Fruit fly (Drosophila melanogaster): ENCODE data around the gene Ent2.
A peak's percentile ranks its signal among the peaks of the same experiment; 100 is the strongest.

The Ent2 gene

DNA sequence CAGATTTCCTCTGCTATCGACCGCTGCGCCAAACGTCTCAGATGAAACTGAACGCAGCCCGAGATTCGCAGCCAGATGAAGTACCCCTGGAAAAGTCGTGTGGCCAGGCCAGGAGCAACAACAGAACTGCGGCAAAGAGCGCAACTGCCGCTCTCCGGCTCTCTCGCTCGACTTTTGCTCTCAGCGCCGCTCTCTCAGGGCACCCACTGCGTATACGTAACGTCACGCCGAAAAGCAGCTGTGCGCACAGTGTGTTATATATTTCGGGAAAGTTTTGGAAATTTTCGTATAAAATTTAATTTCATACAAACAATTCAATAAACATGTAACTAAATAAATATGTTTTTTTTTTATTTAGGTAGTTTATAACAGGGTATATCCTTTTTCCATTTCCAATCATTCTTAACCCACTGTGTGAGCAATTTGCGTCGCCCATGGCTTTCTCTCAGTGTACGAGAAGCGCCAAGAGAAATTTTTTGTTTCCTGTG, 38.9 kb downstream of the Ent2 start, which contains the start of gene Dpp10 (continued):
- TF ChIP-seq CG31224 (GFP tag; IDR thresholded peaks at IDR 0.05) (peak; percentile 91), Oaz (GFP tag; IDR thresholded peaks at IDR 0.05) (peak; percentile 96), Nf-YB (GFP tag; optimal IDR thresholded peaks at IDR 0.05) (peak; percentile 41), CG11093 (GFP tag; IDR thresholded peaks at IDR 0.05) (peak; percentile 91), CG9215 (GFP tag; IDR thresholded peaks at IDR 0.05) (peak; percentile 97), NK7.1 (GFP tag; optimal IDR thresholded peaks at IDR 0.05) (peak; percentile 75), Camta (GFP tag; optimal IDR thresholded peaks at IDR 0.05) (peak; percentile 50), sug (tag; optimal IDR thresholded peaks at IDR 0.05) (peak; percentile 91), bsh (GFP tag; optimal IDR thresholded peaks at IDR 0.05) (no peak), Scr (GFP tag; IDR thresholded peaks at IDR 0.05; ENCODE audit: partially characterized antibody) (no peak; the same call in 1 of the 2 replicates), gsb-n (tag; optimal IDR thresholded peaks at IDR 0.05) (peak; percentile 34), vfl (GFP tag; optimal IDR thresholded peaks at IDR 0.05) (peak; percentile 93), CG12769 (tag; optimal IDR thresholded peaks at IDR 0.05) (peak; percentile 94), Deaf1 (tag; optimal IDR thresholded peaks at IDR 0.05) (peak; percentile 74), wdn (GFP tag; IDR thresholded peaks at IDR 0.05) (peak; percentile 96), gcm (GFP tag; optimal IDR thresholded peaks at IDR 0.05) (peak; percentile 68), CG3995 (GFP tag; optimal IDR thresholded peaks at IDR 0.05) (peak; percentile 44), Hmr (GFP tag; optimal IDR thresholded peaks at IDR 0.05) (peak; percentile 97), ewg (GFP tag; optimal IDR thresholded peaks at IDR 0.05) (peak; percentile 74), D19B (GFP tag; optimal IDR thresholded peaks at IDR 0.05) (peak; percentile 76), CG32772 (GFP tag; IDR thresholded peaks at IDR 0.05) (peak; percentile 93), Atf6 (GFP tag; IDR thresholded peaks at IDR 0.05) (peak; percentile 98), CG7271 (tag; optimal IDR thresholded peaks at IDR 0.05) (no peak), salm (tag; optimal IDR thresholded peaks at IDR 0.05) (peak; percentile 60), Blimp-1 (GFP tag; optimal IDR thresholded peaks at IDR 0.05) (peak; percentile 73), CG9817 (tag; optimal IDR thresholded peaks at IDR 0.05) (peak; percentile 91), CG14014 (GFP tag; IDR thresholded peaks at IDR 0.05) (peak; percentile 98), ase (GFP tag; IDR thresholded peaks at IDR 0.05) (peak; percentile 88), CG7372 (GFP tag; IDR thresholded peaks at IDR 0.05) (peak; percentile 98), pho (GFP tag; optimal IDR thresholded peaks at IDR 0.05) (peak; percentile 95), Elba2 (GFP tag; optimal IDR thresholded peaks at IDR 0.05) (no peak), Dbx (GFP tag; IDR thresholded peaks at IDR 0.05) (peak; percentile 98), CG43689 (GFP tag; IDR thresholded peaks at IDR 0.05) (peak; percentile 88), tup (GFP tag; optimal IDR thresholded peaks at IDR 0.05) (peak; percentile 84), CG1024 (GFP tag; IDR thresholded peaks at IDR 0.05) (peak; percentile 79), CG5953 (GFP tag; IDR thresholded peaks at IDR 0.05) (peak; percentile 86), CG12744 (GFP tag; optimal IDR thresholded peaks at IDR 0.05) (peak; percentile 86), ERR (GFP tag; optimal IDR thresholded peaks at IDR 0.05) (peak; percentile 80), Hsf (GFP tag; optimal IDR thresholded peaks at IDR 0.05) (peak; percentile 92), ci (GFP tag; IDR thresholded peaks at IDR 0.05) (peak; percentile 97), wek (GFP tag; optimal IDR thresholded peaks at IDR 0.05) (peak; percentile 1), crp (GFP tag; optimal IDR thresholded peaks at IDR 0.05) (peak in 1 of 2 experiments; percentile 57), Side (GFP tag; optimal IDR thresholded peaks at IDR 0.05) (peak; percentile 0), CG6854 (GFP tag; optimal IDR thresholded peaks at IDR 0.05) (peak; percentile 87), CG4282 (GFP tag; optimal IDR thresholded peaks at IDR 0.05) (peak; percentile 77), esg (GFP tag; conservative IDR thresholded peaks at IDR 0.05) (peak; percentile 95), fu2 (GFP tag; optimal IDR thresholded peaks at IDR 0.05) (peak; percentile 91), unpg (GFP tag; optimal IDR thresholded peaks at IDR 0.05) (peak; percentile 88), seq (GFP tag; IDR thresholded peaks at IDR 0.05) (peak; percentile 95), dati (GFP tag; IDR thresholded peaks at IDR 0.05) (peak; percentile 71), h (optimal IDR thresholded peaks at IDR 0.05) (no peak)

Data from whole organism, embryonic.